Worm (Caenorhabditis elegans) whole organism, early embryonic: ENCODE results near the gene str-123.

ENCODE experiments used
- aly-1 ChIP-seq: sonication (generic microtip); optimal IDR thresholded peaks from 2 replicates; lab custom pipeline; 2016; ENCODE audit warnings: missing genetic modification characterization, missing compliant biosample characterization
- ama-1 ChIP-seq: fragments of 150-350 bp; optimal IDR thresholded peaks from 2 replicates; lab custom pipeline; 2014

DNA sequence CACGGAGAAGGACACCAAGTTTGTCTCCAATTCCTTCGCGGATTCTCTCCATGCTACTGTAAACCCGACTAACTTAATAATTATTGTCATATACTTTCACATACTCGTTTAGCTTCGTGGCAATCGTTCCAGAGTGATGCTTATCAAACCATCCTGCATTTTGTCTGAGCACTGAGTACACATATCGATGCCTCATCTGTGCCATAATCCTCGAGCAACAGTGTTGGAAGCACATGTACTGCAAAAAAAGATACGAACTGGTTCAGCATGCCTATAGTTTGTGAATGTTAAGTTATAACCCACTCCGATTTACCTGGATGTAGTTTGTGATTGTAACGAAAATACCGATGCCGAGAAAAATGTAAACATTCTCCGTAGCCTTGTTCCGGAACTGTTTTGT lies 35.1 kb upstream of the str-123 start:
- TF ChIP-seq aly-1 (tag; lab: Kevin White, UChicago) (no peak), ama-1 (no peak)
